Worm (Caenorhabditis elegans) whole organism, L4 larva: ENCODE measurements around the gene F48D6.4.

Experiments used
- D1046.2 ChIP-seq: fragments of 200-800 bp; sonication (Bioruptor generic); IDR thresholded peaks from 2 replicates; pipeline ENCODE4 v1.3.6; 2022; ENCODE audit warnings: missing genetic modification characterization, missing compliant biosample characterization
- T26A8.4 ChIP-seq: fragments of 200-800 bp; sonication (Bioruptor generic); IDR thresholded peaks from 2 replicates; pipeline ENCODE4 v1.3.6; 2022; ENCODE audit warnings: missing genetic modification characterization, missing compliant biosample characterization
- Y48G9A.11 ChIP-seq: fragments of 200-800 bp; sonication (Bioruptor generic); IDR thresholded peaks from 2 replicates; pipeline ENCODE4 v1.3.6; 2022; ENCODE audit warnings: missing genetic modification reagents, missing genetic modification characterization, missing compliant biosample characterization
- Y5F2A.4 ChIP-seq: fragments of 200-800 bp; sonication (Bioruptor generic); optimal IDR thresholded peaks from 2 replicates; lab custom pipeline; 2018; ENCODE audit warnings: mild to moderate bottlenecking, missing genetic modification characterization, missing compliant biosample characterization
- ZK337.2 ChIP-seq: fragments of 200-800 bp; sonication (Bioruptor generic); IDR thresholded peaks from 2 replicates; pipeline ENCODE4 v1.3.6; 2022; ENCODE audit warnings: missing genetic modification reagents, missing genetic modification characterization, missing compliant biosample characterization
- ZK546.5 ChIP-seq, 2 experiments: sonication (generic microtip); optimal IDR thresholded peaks; 2 replicates each; lab custom pipeline; 2017; ENCODE audit warnings: missing biosample characterization in 2 of 2, missing genetic modification characterization in 2 of 2
- ama-1 ChIP-seq: fragments of 150-350 bp; optimal IDR thresholded peaks from 2 replicates; lab custom pipeline; 2014; ENCODE audit warnings: inconsistent platforms, mixed read lengths
- arid-1 ChIP-seq: fragments of 200-800 bp; sonication (Bioruptor generic); conservative IDR thresholded peaks from 2 replicates; pipeline ENCODE4 v1.3.6; 2022; ENCODE audit warnings: missing genetic modification reagents, missing genetic modification characterization, missing compliant biosample characterization
- ceh-28 ChIP-seq: fragments of 150-350 bp; optimal IDR thresholded peaks from 2 replicates; lab custom pipeline; 2014; ENCODE audit warnings: missing biosample characterization, missing genetic modification reagents, missing genetic modification characterization
- ceh-32 ChIP-seq: sonication (generic microtip); optimal IDR thresholded peaks from 2 replicates; lab custom pipeline; 2016; ENCODE audit warnings: mild to moderate bottlenecking, missing genetic modification characterization, missing compliant biosample characterization; ENCODE audit not compliant: poor library complexity
- ces-1 ChIP-seq: fragments of 150-350 bp; sonication (generic microtip); optimal IDR thresholded peaks from 4 replicates; lab custom pipeline; 2014; ENCODE audit warnings: missing biosample characterization, missing genetic modification reagents, missing genetic modification characterization
- ctbp-1 ChIP-seq: fragments of 200-800 bp; sonication (Bioruptor generic); IDR thresholded peaks from 2 replicates; pipeline ENCODE4 v1.3.6; 2022; ENCODE audit warnings: missing genetic modification reagents, missing genetic modification characterization, missing compliant biosample characterization
- dmd-6 ChIP-seq: fragments of 200-800 bp; sonication (Bioruptor generic); IDR thresholded peaks from 2 replicates; pipeline ENCODE4 v1.3.6; 2022; ENCODE audit warnings: missing genetic modification reagents, missing genetic modification characterization, missing compliant biosample characterization
- dmd-8 ChIP-seq: fragments of 200-800 bp; sonication (Bioruptor generic); IDR thresholded peaks from 2 replicates; pipeline ENCODE4 v1.3.6; 2022; ENCODE audit warnings: missing genetic modification characterization, missing compliant biosample characterization
- dmd-9 ChIP-seq: fragments of 200-800 bp; sonication (Bioruptor generic); IDR thresholded peaks from 2 replicates; pipeline ENCODE4 v1.3.6; 2022; ENCODE audit warnings: missing genetic modification reagents, missing genetic modification characterization, missing compliant biosample characterization
- duxl-1 ChIP-seq: sonication (generic microtip); optimal IDR thresholded peaks from 2 replicates; lab custom pipeline; 2016; ENCODE audit warnings: mild to moderate bottlenecking, missing genetic modification characterization, moderate library complexity, missing compliant biosample characterization; ENCODE audit not compliant: poor library complexity
- dve-1 ChIP-seq: sonication (generic microtip); optimal IDR thresholded peaks from 2 replicates; lab custom pipeline; 2017; ENCODE audit warnings: antibody characterized with exemption, mild to moderate bottlenecking, missing genetic modification characterization, missing compliant biosample characterization; ENCODE audit not compliant: insufficient read depth
- egl-43 ChIP-seq: fragments of 200-800 bp; sonication (Bioruptor generic); IDR thresholded peaks from 2 replicates; pipeline ENCODE4 v1.3.6; 2022; ENCODE audit warnings: missing genetic modification reagents, missing genetic modification characterization, missing compliant biosample characterization
- fkh-10 ChIP-seq: fragments of 150-350 bp; optimal IDR thresholded peaks from 2 replicates; lab custom pipeline; 2014; ENCODE audit warnings: missing biosample characterization, missing genetic modification reagents, missing genetic modification characterization
- hlh-11 ChIP-seq: fragments of 200-800 bp; sonication (Bioruptor generic); optimal IDR thresholded peaks from 2 replicates; lab custom pipeline; 2018; ENCODE audit warnings: mild to moderate bottlenecking, missing genetic modification characterization, missing compliant biosample characterization
- hlh-30 ChIP-seq: sonication (generic microtip); optimal IDR thresholded peaks from 2 replicates; lab custom pipeline; 2017; ENCODE audit warnings: antibody characterized with exemption, mild to moderate bottlenecking, missing genetic modification characterization, missing compliant biosample characterization; ENCODE audit not compliant: insufficient read depth
- lin-13 ChIP-seq: fragments of 150-350 bp; optimal IDR thresholded peaks from 2 replicates; lab custom pipeline; 2014; ENCODE audit warnings: missing biosample characterization, missing genetic modification reagents, missing genetic modification characterization
- lin-39 ChIP-seq: fragments of 150-350 bp; optimal IDR thresholded peaks from 2 replicates; lab custom pipeline; 2014; ENCODE audit warnings: missing biosample characterization, missing genetic modification reagents, missing genetic modification characterization
- lsy-2 ChIP-seq, 2 experiments: fragments of 150-350 bp in 1 of 2; sonication (generic microtip) in 1 of 2; optimal IDR thresholded peaks; 2 replicates each; lab custom pipeline; 2014 to 2017; ENCODE audit warnings: missing biosample characterization in 2 of 2, missing genetic modification characterization in 2 of 2
- madf-5 ChIP-seq, 2 experiments: fragments of 200-800 bp; sonication (Bioruptor generic); IDR thresholded peaks; 2 replicates each; pipeline ENCODE4 v1.3.6; 2022; ENCODE audit warnings: missing compliant biosample characterization in 2 of 2, missing genetic modification characterization in 2 of 2
- mdt-29 ChIP-seq: fragments of 200-800 bp; sonication (Bioruptor generic); IDR thresholded peaks from 2 replicates; pipeline ENCODE4 v1.3.6; 2022; ENCODE audit warnings: missing genetic modification reagents, missing genetic modification characterization, missing compliant biosample characterization
- mep-1 ChIP-seq: fragments of 150-350 bp; sonication (generic microtip); optimal IDR thresholded peaks from 3 replicates; lab custom pipeline; 2014; ENCODE audit warnings: missing biosample characterization, missing genetic modification characterization
- mxl-3 ChIP-seq: fragments of 200-800 bp; sonication (Bioruptor generic); optimal IDR thresholded peaks from 2 replicates; lab custom pipeline; 2018; ENCODE audit warnings: mild to moderate bottlenecking, missing genetic modification characterization, missing compliant biosample characterization
- nhr-111 ChIP-seq: fragments of 200-800 bp; sonication (Bioruptor generic); optimal IDR thresholded peaks from 2 replicates; lab custom pipeline; 2018; ENCODE audit warnings: mild to moderate bottlenecking, missing genetic modification characterization, missing compliant biosample characterization
- nhr-237 ChIP-seq: sonication (generic microtip); optimal IDR thresholded peaks from 2 replicates; lab custom pipeline; 2017; ENCODE audit warnings: missing biosample characterization, missing genetic modification characterization
- nhr-28 ChIP-seq: fragments of 150-350 bp; optimal IDR thresholded peaks from 2 replicates; lab custom pipeline; 2014; ENCODE audit warnings: missing biosample characterization, missing genetic modification characterization
- nhr-41 ChIP-seq: fragments of 200-800 bp; sonication (Bioruptor generic); IDR thresholded peaks from 2 replicates; pipeline ENCODE4 v1.3.6; 2022; ENCODE audit warnings: missing genetic modification reagents, missing genetic modification characterization, missing compliant biosample characterization
- nhr-42 ChIP-seq: fragments of 200-800 bp; sonication (Bioruptor generic); IDR thresholded peaks from 2 replicates; pipeline ENCODE4 v1.3.6; 2022; ENCODE audit warnings: missing genetic modification characterization, missing compliant biosample characterization
- nhr-48 ChIP-seq: sonication (generic microtip); optimal IDR thresholded peaks from 2 replicates; lab custom pipeline; 2016; ENCODE audit warnings: mild to moderate bottlenecking, missing genetic modification characterization, missing compliant biosample characterization
- nhr-6 ChIP-seq: fragments of 150-350 bp; optimal IDR thresholded peaks from 2 replicates; lab custom pipeline; 2014; ENCODE audit warnings: missing biosample characterization, missing genetic modification characterization
- nhr-77 ChIP-seq: fragments of 150-350 bp; optimal IDR thresholded peaks from 2 replicates; lab custom pipeline; 2014; ENCODE audit warnings: missing biosample characterization, missing genetic modification characterization
- php-3 ChIP-seq: fragments of 200-800 bp; sonication (Bioruptor generic); IDR thresholded peaks from 2 replicates; pipeline ENCODE4 v1.3.6; 2022; ENCODE audit warnings: missing genetic modification reagents, missing genetic modification characterization, missing compliant biosample characterization
- pqm-1 ChIP-seq: sonication (generic microtip); optimal IDR thresholded peaks from 2 replicates; lab custom pipeline; 2017; ENCODE audit warnings: missing biosample characterization, missing genetic modification characterization
- set-16 ChIP-seq: fragments of 200-800 bp; sonication (Bioruptor generic); IDR thresholded peaks from 2 replicates; pipeline ENCODE4 v1.3.6; 2022; ENCODE audit warnings: missing genetic modification reagents, missing genetic modification characterization, missing compliant biosample characterization
- snpc-1.2 ChIP-seq: fragments of 200-800 bp; sonication (Bioruptor generic); IDR thresholded peaks from 2 replicates; pipeline ENCODE4 v1.3.6; 2022; ENCODE audit warnings: missing genetic modification reagents, missing genetic modification characterization, missing compliant biosample characterization
- snpc-4 ChIP-seq: fragments of 150-350 bp; optimal IDR thresholded peaks from 2 replicates; lab custom pipeline; 2014; ENCODE audit warnings: missing biosample characterization, missing genetic modification characterization
- spr-3 ChIP-seq: fragments of 200-800 bp; sonication (Bioruptor generic); optimal IDR thresholded peaks from 2 replicates; lab custom pipeline; 2018; ENCODE audit warnings: mild to moderate bottlenecking, missing genetic modification characterization, missing compliant biosample characterization
- unc-130 ChIP-seq: sonication (generic microtip); optimal IDR thresholded peaks from 2 replicates; lab custom pipeline; 2016; ENCODE audit warnings: missing genetic modification reagents, missing genetic modification characterization, missing compliant biosample characterization
- unc-62 ChIP-seq, 3 experiments: fragments of 150-350 bp in 1 of 3; sonication (generic microtip); optimal IDR thresholded peaks in 2 of 3; peaks in 1 of 3; 1 replicate in 1 of 3; 2 replicates in 2 of 3; lab custom pipeline; 2014 to 2017; ENCODE audit warnings: missing biosample characterization in 3 of 3, missing genetic modification characterization in 3 of 3, missing genetic modification reagents in 3 of 3, missing genotype in 1 of 3
- zag-1 ChIP-seq: fragments of 150-350 bp; optimal IDR thresholded peaks from 2 replicates; lab custom pipeline; 2014; ENCODE audit warnings: missing biosample characterization, missing genetic modification characterization
- zfp-3 ChIP-seq: fragments of 200-800 bp; sonication (Bioruptor generic); conservative IDR thresholded peaks from 2 replicates; pipeline ENCODE4 v1.3.6; 2022; ENCODE audit warnings: missing genetic modification reagents, missing genetic modification characterization, missing compliant biosample characterization
- zip-11 ChIP-seq: fragments of 200-800 bp; sonication (Bioruptor generic); IDR thresholded peaks from 2 replicates; pipeline ENCODE4 v1.3.6; 2022; ENCODE audit warnings: missing genetic modification characterization, missing compliant biosample characterization
- ztf-11 ChIP-seq: fragments of 150-350 bp; optimal IDR thresholded peaks from 2 replicates; lab custom pipeline; 2014; ENCODE audit warnings: missing biosample characterization, missing genetic modification characterization

Gene F48D6.4

ce11 chrX:4216894-4217293, 30.1 kb downstream of the F48D6.4 start, which contains the start of the genes F20B6.10 and hpk-1 (continued):
- TF ChIP-seq zip-11 (GFP tag; lab: Robert Waterston, UW) (no peak), spr-3 (GFP tag; lab: Kevin White, UChicago) (no peak), fkh-10 (GFP tag; lab: Kevin White, UChicago) (no peak), php-3 (GFP tag; lab: Robert Waterston, UW) (0 out of 2 replicates have a peak, but pooled peaks have one; percentile 10), ZK546.5 (tag; optimal IDR thresholded peaks at IDR 0.05; lab: Kevin White, UChicago) (no peak), egl-43 (GFP tag; lab: Robert Waterston, UW) (no peak), T26A8.4 (GFP tag; lab: Robert Waterston, UW) (no peak), snpc-1.2 (GFP tag; lab: Robert Waterston, UW) (0 out of 2 replicates have a peak, but pooled peaks have one; percentile 30), nhr-48 (tag; lab: Kevin White, UChicago) (no peak), D1046.2 (0 out of 2 replicates have a peak, but pooled peaks have one; percentile 5), nhr-237 (tag; lab: Kevin White, UChicago) (no peak), ceh-32 (tag; lab: Kevin White, UChicago) (no peak), ZK337.2 (no peak), nhr-77 (tag; lab: Kevin White, UChicago) (no peak), dmd-9 (GFP tag; lab: Robert Waterston, UW) (no peak), zfp-3 (GFP tag; lab: Robert Waterston, UW) (no peak), arid-1 (GFP tag; lab: Robert Waterston, UW) (no peak), duxl-1 (tag; lab: Kevin White, UChicago) (no peak)

- TF ChIP-seq dmd-6 (GFP tag; lab: Robert Waterston, UW), result peak; percentile 75
- TF ChIP-seq Y48G9A.11 (GFP tag; lab: Robert Waterston, UW), result no peak
- peak; percentile 44 for TF ChIP-seq mep-1
- TF ChIP-seq set-16 (GFP tag; lab: Robert Waterston, UW), result no peak
- TF ChIP-seq unc-130 (GFP tag; lab: Kevin White, UChicago), result no peak
- TF ChIP-seq nhr-42 (GFP tag; lab: Robert Waterston, UW), result no peak
- TF ChIP-seq ztf-11 (tag; lab: Kevin White, UChicago), result no peak
- no peak for TF ChIP-seq mdt-29 (GFP tag; lab: Robert Waterston, UW)
- no peak for TF ChIP-seq egl-43 (GFP tag; lab: Robert Waterston, UW)
- peak; percentile 66 for TF ChIP-seq php-3 (GFP tag; lab: Robert Waterston, UW)
- TF ChIP-seq dmd-8 (GFP tag; lab: Robert Waterston, UW), result no peak
- TF ChIP-seq nhr-28 (tag; lab: Kevin White, UChicago), result peak; percentile 82
- TF ChIP-seq ama-1 (lab: Kevin White, UChicago), result no peak
- peak in 1 of 2 experiments; percentile 27 for TF ChIP-seq lsy-2 (tag; optimal IDR thresholded peaks at IDR 0.05; lab: Kevin White, UChicago)
- TF ChIP-seq nhr-48 (tag; lab: Kevin White, UChicago), result peak; percentile 48
- peak; percentile 16 for TF ChIP-seq nhr-77 (tag; lab: Kevin White, UChicago)
- TF ChIP-seq madf-5 (GFP tag; IDR thresholded peaks at IDR 0.05; lab: Robert Waterston, UW), result no peak
- peak; percentile 9 for TF ChIP-seq hlh-30
- no peak for TF ChIP-seq nhr-41 (GFP tag; lab: Robert Waterston, UW)
- TF ChIP-seq lin-39 (tag; lab: Kevin White, UChicago), result no peak
- TF ChIP-seq lin-13 (GFP tag; lab: Kevin White, UChicago), result peak; percentile 8
- TF ChIP-seq hlh-11, result peak; percentile 78
- TF ChIP-seq pqm-1 (tag; lab: Kevin White, UChicago), result peak; percentile 55
- TF ChIP-seq ces-1, result no peak
- TF ChIP-seq dve-1 (tag; lab: Kevin White, UChicago), result peak; percentile 92
- no peak for TF ChIP-seq nhr-111 (GFP tag; lab: Kevin White, UChicago)
- no peak for TF ChIP-seq ceh-28 (tag; lab: Kevin White, UChicago)
- TF ChIP-seq unc-62 (GFP tag; optimal IDR thresholded peaks at IDR 0.05 in 1 of 2; lab: Kevin White, UChicago), result peak in 1 of 2 experiments; percentile 37
- no peak for TF ChIP-seq unc-62 (tag; optimal IDR thresholded peaks at IDR 0.05; lab: Kevin White, UChicago)
- TF ChIP-seq zfp-3 (GFP tag; lab: Robert Waterston, UW), result 0 out of 2 replicates have a peak, but pooled peaks have one; percentile 29
- no peak for TF ChIP-seq nhr-6 (tag; lab: Kevin White, UChicago)
- TF ChIP-seq mxl-3 (GFP tag; lab: Kevin White, UChicago), result peak; percentile 33
- no peak for TF ChIP-seq zag-1 (tag; lab: Kevin White, UChicago)
- no peak for TF ChIP-seq ctbp-1 (GFP tag; lab: Robert Waterston, UW)
- no peak for TF ChIP-seq snpc-4
- TF ChIP-seq Y5F2A.4, result no peak
These were observed 31.4 kb downstream of the F48D6.4 start for ce11 chrX:4215500-4216107.
